Worm (Caenorhabditis elegans): ENCODE results near the gene dbn-1.

DNA sequence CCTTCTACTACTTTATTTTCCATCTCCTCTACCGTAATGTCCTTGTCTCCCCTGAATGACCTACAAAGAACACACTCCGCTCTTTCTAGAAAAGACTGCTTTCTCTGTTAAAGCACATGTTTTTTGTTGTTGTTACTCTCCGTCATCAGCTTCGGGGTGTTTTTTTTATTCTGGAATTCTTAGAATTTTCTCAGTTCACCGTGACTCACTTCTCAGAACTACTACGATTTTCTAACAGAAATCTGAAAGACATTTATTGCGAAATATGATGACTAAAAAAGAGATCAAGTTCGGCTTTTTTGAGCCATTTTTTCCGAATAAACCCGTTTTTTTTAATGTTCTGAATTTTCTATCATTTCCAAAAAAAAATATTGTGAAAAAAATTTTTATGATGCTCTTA is 45.6 kb downstream of the dbn-1 start:
- TF ChIP-seq ztf-28 (GFP tag; IDR thresholded peaks at IDR 0.05) (no peak), pha-4 (tag; optimal IDR thresholded peaks at IDR 0.05) (no peak)

Measured in whole organism, young adult.